Worm (Caenorhabditis elegans): ENCODE measurements around the gene R04A9.1.

- no peak for TF ChIP-seq ceh-24 (tag; optimal IDR thresholded peaks at IDR 0.05)
- TF ChIP-seq fkh-10 (GFP tag; optimal IDR thresholded peaks at IDR 0.05), result no peak
- TF ChIP-seq ceh-48 (tag; optimal IDR thresholded peaks at IDR 0.05), result no peak
- no peak for TF ChIP-seq ama-1 (optimal IDR thresholded peaks at IDR 0.05)
Measured at ce11 chrX:369923-370322, 34.8 kb upstream of the R04A9.1 start.
